Worm (Caenorhabditis elegans) whole organism, mixed stage, embryonic: ENCODE results near the gene bath-47.

ENCODE experiments used
- M03D4.4 ChIP-seq: sonication (generic microtip); optimal IDR thresholded peaks from 2 replicates; lab custom pipeline; 2017; ENCODE audit warnings: mild to moderate bottlenecking, missing genetic modification characterization, missing compliant biosample characterization
- blmp-1 ChIP-seq: fragments of 150-350 bp; optimal IDR thresholded peaks from 2 replicates; lab custom pipeline; 2014; ENCODE audit warnings: missing biosample characterization, missing genetic modification characterization
- ceh-39 ChIP-seq: fragments of 150-350 bp; optimal IDR thresholded peaks from 2 replicates; lab custom pipeline; 2014; ENCODE audit warnings: missing biosample characterization, missing genetic modification characterization
- ceh-43 ChIP-seq: fragments of 200-800 bp; sonication (Bioruptor generic); optimal IDR thresholded peaks from 2 replicates; lab custom pipeline; 2018; ENCODE audit warnings: mild to moderate bottlenecking, missing genetic modification characterization, moderate library complexity, missing compliant biosample characterization
- ceh-83 ChIP-seq: fragments of 200-800 bp; sonication (Bioruptor generic); optimal IDR thresholded peaks from 2 replicates; lab custom pipeline; 2018; ENCODE audit warnings: mild to moderate bottlenecking, missing genetic modification characterization, missing compliant biosample characterization
- ces-1 ChIP-seq: fragments of 150-350 bp; optimal IDR thresholded peaks from 2 replicates; lab custom pipeline; 2014; ENCODE audit warnings: missing biosample characterization, missing genetic modification reagents, missing genetic modification characterization
- cnd-1 ChIP-seq: fragments of 200-800 bp; sonication (Bioruptor generic); optimal IDR thresholded peaks from 2 replicates; lab custom pipeline; 2018; ENCODE audit warnings: mild to moderate bottlenecking, missing genetic modification characterization, missing compliant biosample characterization
- drap-1 ChIP-seq: fragments of 200-800 bp; sonication (Bioruptor generic); optimal IDR thresholded peaks from 3 replicates; lab custom pipeline; 2018; ENCODE audit warnings: mild to moderate bottlenecking, missing genetic modification characterization, missing compliant biosample characterization
- elt-1 ChIP-seq: sonication (generic microtip); optimal IDR thresholded peaks from 2 replicates; lab custom pipeline; 2017; ENCODE audit warnings: missing genetic modification characterization, mild to moderate bottlenecking, missing compliant biosample characterization, antibody characterized with exemption, moderate library complexity, borderline replicate concordance; ENCODE audit not compliant: insufficient read depth
- flh-1 ChIP-seq: fragments of 200-800 bp; sonication (Bioruptor generic); optimal IDR thresholded peaks from 2 replicates; lab custom pipeline; 2018; ENCODE audit warnings: mild to moderate bottlenecking, missing genetic modification characterization, moderate library complexity, missing compliant biosample characterization
- hlh-1 ChIP-seq: fragments of 150-350 bp; optimal IDR thresholded peaks from 2 replicates; lab custom pipeline; 2014; ENCODE audit warnings: missing biosample characterization, missing genetic modification reagents, missing genetic modification characterization
- lin-13 ChIP-seq: fragments of 150-350 bp; optimal IDR thresholded peaks from 2 replicates; lab custom pipeline; 2014; ENCODE audit warnings: missing biosample characterization, missing genetic modification characterization
- lin-32 ChIP-seq: fragments of 200-800 bp; sonication (Bioruptor generic); optimal IDR thresholded peaks from 2 replicates; lab custom pipeline; 2018; ENCODE audit warnings: mild to moderate bottlenecking, missing genetic modification characterization, missing compliant biosample characterization
- lsy-2 ChIP-seq: fragments of 150-350 bp; optimal IDR thresholded peaks from 2 replicates; lab custom pipeline; 2014; ENCODE audit warnings: missing biosample characterization, missing genetic modification characterization
- mab-5 ChIP-seq: fragments of 150-350 bp; optimal IDR thresholded peaks from 2 replicates; lab custom pipeline; 2014; ENCODE audit warnings: missing biosample characterization, missing genetic modification characterization
- mep-1 ChIP-seq: fragments of 150-350 bp; optimal IDR thresholded peaks from 2 replicates; lab custom pipeline; 2017; ENCODE audit warnings: missing biosample characterization, missing genetic modification reagents, missing genetic modification characterization, inconsistent platforms
- nhr-12 ChIP-seq: fragments of 150-350 bp; optimal IDR thresholded peaks from 2 replicates; lab custom pipeline; 2014; ENCODE audit warnings: missing biosample characterization, missing genetic modification characterization
- nhr-2 ChIP-seq: fragments of 150-350 bp; optimal IDR thresholded peaks from 2 replicates; lab custom pipeline; 2014; ENCODE audit warnings: missing biosample characterization, missing genetic modification characterization
- nhr-237 ChIP-seq: fragments of 150-350 bp; optimal IDR thresholded peaks from 2 replicates; lab custom pipeline; 2014; ENCODE audit warnings: missing biosample characterization, missing genetic modification characterization
- nhr-28 ChIP-seq: fragments of 150-350 bp; optimal IDR thresholded peaks from 2 replicates; lab custom pipeline; 2014; ENCODE audit warnings: missing biosample characterization, missing genetic modification characterization
- nhr-76 ChIP-seq: sonication (generic microtip); optimal IDR thresholded peaks from 2 replicates; lab custom pipeline; 2017; ENCODE audit warnings: missing biosample characterization, missing genetic modification characterization
- pha-4 ChIP-seq: fragments of 150-350 bp; optimal IDR thresholded peaks from 2 replicates; lab custom pipeline; 2018; ENCODE audit warnings: missing biosample characterization, missing genetic modification reagents, missing genetic modification characterization
- snpc-4 ChIP-seq: fragments of 150-350 bp; optimal IDR thresholded peaks from 2 replicates; lab custom pipeline; 2014; ENCODE audit warnings: missing biosample characterization, missing genetic modification characterization
- sptf-1 ChIP-seq: sonication (generic microtip); optimal IDR thresholded peaks from 2 replicates; lab custom pipeline; 2017; ENCODE audit warnings: mild to moderate bottlenecking, missing genetic modification characterization, moderate library complexity, missing compliant biosample characterization
- tbx-8 ChIP-seq: fragments of 200-800 bp; sonication (Bioruptor generic); optimal IDR thresholded peaks from 2 replicates; lab custom pipeline; 2018; ENCODE audit warnings: mild to moderate bottlenecking, missing genetic modification characterization, moderate library complexity, missing compliant biosample characterization
- unc-120 ChIP-seq: sonication (generic microtip); optimal IDR thresholded peaks from 2 replicates; lab custom pipeline; 2017; ENCODE audit warnings: missing genetic modification characterization, missing compliant biosample characterization; ENCODE audit not compliant: poor library complexity, severe bottlenecking
- unc-39 ChIP-seq: fragments of 150-350 bp; optimal IDR thresholded peaks from 2 replicates; lab custom pipeline; 2014; ENCODE audit warnings: missing biosample characterization, missing genetic modification characterization
- unc-62 ChIP-seq: fragments of 150-350 bp; optimal IDR thresholded peaks from 2 replicates; lab custom pipeline; 2014; ENCODE audit warnings: missing biosample characterization, missing genetic modification reagents, missing genetic modification characterization
- ztf-11 ChIP-seq: fragments of 150-350 bp; optimal IDR thresholded peaks from 2 replicates; lab custom pipeline; 2014; ENCODE audit warnings: missing biosample characterization, missing genetic modification characterization

Gene bath-47

ce11 chrII:1586305-1586704, 15.3 kb upstream of the bath-47 start, which contains the start of gene T07H3.8:
Gene T07H3.8, plus strand, starts transcription at chrII:1586605.
- TF ChIP-seq ztf-11 (tag; lab: Kevin White, UChicago) (no peak), M03D4.4 (tag; lab: Kevin White, UChicago) (no peak), ceh-43 (GFP tag; lab: Kevin White, UChicago) (no peak), hlh-1 (tag; lab: Kevin White, UChicago) (no peak), nhr-2 (tag; lab: Kevin White, UChicago) (no peak), blmp-1 (tag; lab: Kevin White, UChicago) (no peak), nhr-237 (tag; lab: Kevin White, UChicago) (no peak), ceh-39 (tag; lab: Kevin White, UChicago) (no peak), tbx-8 (no peak), elt-1 (tag; lab: Kevin White, UChicago) (no peak), ceh-83 (GFP tag; lab: Kevin White, UChicago) (no peak), mab-5 (tag; lab: Kevin White, UChicago) (no peak), ces-1 (GFP tag; lab: Kevin White, UChicago) (no peak), unc-39 (tag; lab: Kevin White, UChicago) (no peak), mep-1 (no peak), lin-32 (GFP tag; lab: Kevin White, UChicago) (no peak)

- TF ChIP-seq lin-32 (GFP tag; lab: Kevin White, UChicago) (no peak), unc-120 (no peak), pha-4 (tag; lab: Kevin White, UChicago) (no peak), lsy-2 (tag; lab: Kevin White, UChicago) (no peak), hlh-1 (tag; lab: Kevin White, UChicago) (no peak)
Measured at ce11 chrII:1589845-1590244, 11.8 kb upstream of the bath-47 start, which contains the start of gene T07H3.7. Gene T07H3.7, minus strand, starts transcription at chrII:1589945.

ce11 chrII:1595137-1595536, 6.5 kb upstream of the bath-47 start, which contains the start of gene clec-20:
Gene clec-20, minus strand, starts transcription at chrII:1595237.
- TF ChIP-seq snpc-4 (tag; lab: Kevin White, UChicago), result no peak
- TF ChIP-seq ceh-39 (tag; lab: Kevin White, UChicago), result no peak
- no peak for TF ChIP-seq nhr-2 (tag; lab: Kevin White, UChicago)
- TF ChIP-seq sptf-1 (tag; lab: Kevin White, UChicago), result no peak
- TF ChIP-seq nhr-76 (tag; lab: Kevin White, UChicago), result no peak
- TF ChIP-seq nhr-28 (tag; lab: Kevin White, UChicago), result no peak
- no peak for TF ChIP-seq ceh-83 (GFP tag; lab: Kevin White, UChicago)
- no peak for TF ChIP-seq ceh-43 (GFP tag; lab: Kevin White, UChicago)
- TF ChIP-seq unc-62 (GFP tag; lab: Kevin White, UChicago), result no peak
- TF ChIP-seq ztf-11 (tag; lab: Kevin White, UChicago), result no peak
- TF ChIP-seq mep-1, result no peak
- no peak for TF ChIP-seq lin-13 (tag; lab: Kevin White, UChicago)
- no peak for TF ChIP-seq pha-4 (tag; lab: Kevin White, UChicago)
- no peak for TF ChIP-seq elt-1 (tag; lab: Kevin White, UChicago)
- no peak for TF ChIP-seq hlh-1 (tag; lab: Kevin White, UChicago)
- no peak for TF ChIP-seq ces-1 (GFP tag; lab: Kevin White, UChicago)
- TF ChIP-seq tbx-8, result no peak
- no peak for TF ChIP-seq drap-1 (GFP tag; lab: Kevin White, UChicago)
- no peak for TF ChIP-seq flh-1 (GFP tag; lab: Kevin White, UChicago)
- TF ChIP-seq cnd-1, result no peak
- TF ChIP-seq, all 35 proteins: peak for 0

- TF ChIP-seq lsy-2 (tag; lab: Kevin White, UChicago), result no peak
- no peak for TF ChIP-seq nhr-12 (tag; lab: Kevin White, UChicago)
- no peak for TF ChIP-seq ceh-43 (GFP tag; lab: Kevin White, UChicago)
- no peak for TF ChIP-seq lin-32 (GFP tag; lab: Kevin White, UChicago)
- TF ChIP-seq nhr-28 (tag; lab: Kevin White, UChicago), result no peak
- TF ChIP-seq nhr-237 (tag; lab: Kevin White, UChicago), result no peak
- no peak for TF ChIP-seq pha-4 (tag; lab: Kevin White, UChicago)
Measured at ce11 chrII:1597101-1598088, 4.2 kb upstream of the bath-47 start, which contains the start of gene bath-46. Gene bath-46, plus strand, starts transcription at chrII:1597906.
